Worm (Caenorhabditis elegans) whole organism, early embryonic: Measurements from ENCODE around the gene Y38F1A.1.

Experiments used
- B0310.2 ChIP-seq: sonication (generic microtip); optimal IDR thresholded peaks from 2 replicates; lab custom pipeline; 2016; ENCODE audit warnings: mild to moderate bottlenecking, missing genetic modification characterization, missing compliant biosample characterization
- F13C5.2 ChIP-seq: sonication (generic microtip); optimal IDR thresholded peaks from 2 replicates; lab custom pipeline; 2017; ENCODE audit warnings: mild to moderate bottlenecking, missing genetic modification characterization, inconsistent platforms, missing compliant biosample characterization
- aly-1 ChIP-seq: sonication (generic microtip); optimal IDR thresholded peaks from 2 replicates; lab custom pipeline; 2016; ENCODE audit warnings: missing genetic modification characterization, missing compliant biosample characterization
- ama-1 ChIP-seq: fragments of 150-350 bp; optimal IDR thresholded peaks from 2 replicates; lab custom pipeline; 2014
- ceh-13 ChIP-seq: fragments of 200-800 bp; sonication (Bioruptor generic); optimal IDR thresholded peaks from 2 replicates; lab custom pipeline; 2018; ENCODE audit warnings: mild to moderate bottlenecking, missing genetic modification characterization, missing compliant biosample characterization
- ceh-36 ChIP-seq: sonication (generic microtip); optimal IDR thresholded peaks from 2 replicates; lab custom pipeline; 2016; ENCODE audit warnings: missing genetic modification characterization, inconsistent platforms, missing compliant biosample characterization
- ets-7 ChIP-seq: sonication (generic microtip); optimal IDR thresholded peaks from 2 replicates; lab custom pipeline; 2016; ENCODE audit warnings: missing genotype, missing genetic modification characterization, missing compliant biosample characterization
- flt-1 ChIP-seq: fragments of 200-800 bp; sonication (Bioruptor generic); IDR thresholded peaks from 2 replicates; pipeline ENCODE4 v1.3.6; 2022; ENCODE audit warnings: missing genetic modification characterization, missing compliant biosample characterization
- hmbx-1 ChIP-seq: sonication (generic microtip); optimal IDR thresholded peaks from 2 replicates; lab custom pipeline; 2016; ENCODE audit warnings: mild to moderate bottlenecking, missing genetic modification characterization, missing compliant biosample characterization
- hmg-4 ChIP-seq: fragments of 200-800 bp; sonication (Bioruptor generic); optimal IDR thresholded peaks from 2 replicates; lab custom pipeline; 2018; ENCODE audit warnings: mild to moderate bottlenecking, missing genetic modification characterization, missing compliant biosample characterization
- pes-1 ChIP-seq: fragments of 200-800 bp; sonication (Bioruptor generic); IDR thresholded peaks from 2 replicates; pipeline ENCODE4 v1.3.6; 2022; ENCODE audit warnings: missing genetic modification reagents, missing genetic modification characterization, missing compliant biosample characterization
- scrt-1 ChIP-seq: fragments of 200-800 bp; sonication (Bioruptor generic); IDR thresholded peaks from 2 replicates; pipeline ENCODE4 v1.3.6; 2022; ENCODE audit warnings: missing genetic modification characterization, missing compliant biosample characterization
- tbx-11 ChIP-seq: fragments of 200-800 bp; sonication (Bioruptor generic); IDR thresholded peaks from 2 replicates; pipeline ENCODE4 v1.3.6; 2022; ENCODE audit warnings: missing genetic modification characterization, missing compliant biosample characterization
- tbx-37 ChIP-seq: fragments of 200-800 bp; sonication (Bioruptor generic); conservative IDR thresholded peaks from 2 replicates; pipeline ENCODE4 v1.3.6; 2022; ENCODE audit warnings: missing genetic modification reagents, missing genetic modification characterization, missing compliant biosample characterization

ce11 chrII:12931456-12931923, 23.1 kb downstream of the Y38F1A.1 start, which contains the start of gene dct-18:
- TF ChIP-seq hmbx-1 (no peak), tbx-37 (GFP tag; lab: Robert Waterston, UW) (no peak), ama-1 (lab: Kevin White, UChicago) (no peak), B0310.2 (no peak), aly-1 (no peak), F13C5.2 (no peak), scrt-1 (GFP tag; lab: Robert Waterston, UW) (no peak), ets-7 (no peak), pes-1 (no peak), ceh-13 (GFP tag; lab: Kevin White, UChicago) (no peak), hmg-4 (GFP tag; lab: Kevin White, UChicago) (no peak), flt-1 (GFP tag; lab: Robert Waterston, UW) (no peak), tbx-11 (no peak), ceh-36 (tag; lab: Kevin White, UChicago) (no peak)
